Fruit fly (Drosophila melanogaster) whole organism, embryonic: Measurements from ENCODE around the gene Prp16.

ENCODE experiments used
- B-H1 ChIP-seq: fragments of 200-800 bp; sonication (Bioruptor generic); IDR thresholded peaks from 3 replicates; pipeline ENCODE4 v1.3.6; 2022; ENCODE audit warnings: missing biosample characterization, missing genetic modification characterization
- B-H2 ChIP-seq: fragments of 200-800 bp; sonication (Bioruptor generic); optimal IDR thresholded peaks from 2 replicates; lab custom pipeline; 2018; ENCODE audit warnings: missing biosample characterization, mild to moderate bottlenecking, missing genetic modification characterization
- Bteb2 ChIP-seq: fragments of 200-800 bp; sonication (Bioruptor generic); optimal IDR thresholded peaks from 2 replicates; lab custom pipeline; 2016; ENCODE audit warnings: missing biosample characterization, missing genetic modification characterization
- CG10147 ChIP-seq: fragments of 200-800 bp; sonication (Bioruptor generic); optimal IDR thresholded peaks from 2 replicates; lab custom pipeline; 2019; ENCODE audit warnings: missing biosample characterization, mild to moderate bottlenecking, missing genetic modification characterization, moderate library complexity
- CG10654 ChIP-seq: fragments of 200-800 bp; sonication (Bioruptor generic); optimal IDR thresholded peaks from 2 replicates; lab custom pipeline; 2016; ENCODE audit warnings: missing biosample characterization, missing genetic modification characterization
- CG12391 ChIP-seq: fragments of 200-800 bp; sonication (Bioruptor generic); optimal IDR thresholded peaks from 3 replicates; lab custom pipeline; 2018; ENCODE audit warnings: missing biosample characterization, mild to moderate bottlenecking, missing genetic modification characterization, moderate library complexity
- CG13624 ChIP-seq: fragments of 200-800 bp; sonication (Bioruptor generic); optimal IDR thresholded peaks from 2 replicates; lab custom pipeline; 2016; ENCODE audit warnings: missing biosample characterization, missing genetic modification characterization
- CG14667 ChIP-seq: fragments of 200-800 bp; sonication (Bioruptor generic); IDR thresholded peaks from 2 replicates; pipeline ENCODE4 v1.3.6; 2022; ENCODE audit warnings: missing biosample characterization, missing genetic modification characterization
- CG17359 ChIP-seq: fragments of 200-800 bp; sonication (Bioruptor generic); optimal IDR thresholded peaks from 3 replicates; lab custom pipeline; 2018; ENCODE audit warnings: missing biosample characterization, mild to moderate bottlenecking, missing genetic modification characterization, moderate library complexity
- CG1792 ChIP-seq: fragments of 200-800 bp; sonication (Bioruptor generic); optimal IDR thresholded peaks from 2 replicates; lab custom pipeline; 2016; ENCODE audit warnings: missing biosample characterization, missing genetic modification characterization
- CG18262 ChIP-seq: fragments of 200-800 bp; optimal IDR thresholded peaks from 3 replicates; lab custom pipeline; 2019; ENCODE audit warnings: missing biosample characterization, mild to moderate bottlenecking, missing genetic modification characterization, moderate library complexity
- CG1832 ChIP-seq: fragments of 200-800 bp; sonication (Bioruptor generic); optimal IDR thresholded peaks from 2 replicates; lab custom pipeline; 2017; ENCODE audit warnings: missing biosample characterization, mild to moderate bottlenecking, missing genetic modification characterization, inconsistent platforms
- CG18476 ChIP-seq: fragments of 200-800 bp; sonication (Bioruptor generic); optimal IDR thresholded peaks from 2 replicates; lab custom pipeline; 2016; ENCODE audit warnings: missing biosample characterization, mild to moderate bottlenecking, missing genetic modification characterization
- CG31224 ChIP-seq: fragments of 200-800 bp; sonication (Bioruptor generic); IDR thresholded peaks from 2 replicates; pipeline ENCODE4 v1.3.6; 2022; ENCODE audit warnings: missing biosample characterization, missing genetic modification characterization
- CG3281 ChIP-seq: fragments of 200-800 bp; sonication (Bioruptor generic); optimal IDR thresholded peaks from 3 replicates; lab custom pipeline; 2017; ENCODE audit warnings: missing biosample characterization, mild to moderate bottlenecking, missing genetic modification characterization
- CG34376 ChIP-seq: fragments of 200-800 bp; sonication (Bioruptor generic); optimal IDR thresholded peaks from 2 replicates; lab custom pipeline; 2018; ENCODE audit warnings: missing biosample characterization, mild to moderate bottlenecking, missing genetic modification characterization
- CG3847 ChIP-seq: fragments of 200-800 bp; sonication (Bioruptor generic); IDR thresholded peaks from 2 replicates; pipeline ENCODE4 v1.3.6; 2022; ENCODE audit warnings: missing biosample characterization, missing genetic modification characterization
- CG4424 ChIP-seq: fragments of 200-800 bp; sonication (Bioruptor generic); optimal IDR thresholded peaks from 3 replicates; lab custom pipeline; 2016; ENCODE audit warnings: missing biosample characterization, missing genetic modification characterization
- CG6272 ChIP-seq: fragments of 200-800 bp; sonication (Bioruptor generic); IDR thresholded peaks from 2 replicates; pipeline ENCODE4 v1.3.6; 2022; ENCODE audit warnings: missing biosample characterization, missing genetic modification characterization
- CG7556 ChIP-seq: fragments of 200-800 bp; sonication (Bioruptor generic); optimal IDR thresholded peaks from 2 replicates; lab custom pipeline; 2017; ENCODE audit warnings: missing biosample characterization, mild to moderate bottlenecking, missing genetic modification characterization
- CG7786 ChIP-seq: fragments of 200-800 bp; sonication (Bioruptor generic); optimal IDR thresholded peaks from 2 replicates; lab custom pipeline; 2016; ENCODE audit warnings: missing biosample characterization, missing genetic modification characterization
- CG9215 ChIP-seq: fragments of 200-800 bp; sonication (Bioruptor generic); IDR thresholded peaks from 2 replicates; pipeline ENCODE4 v1.3.6; 2022; ENCODE audit warnings: missing biosample characterization, missing genetic modification characterization
- CG9609 ChIP-seq: fragments of 200-800 bp; sonication (Bioruptor generic); optimal IDR thresholded peaks from 3 replicates; lab custom pipeline; 2016; ENCODE audit warnings: missing biosample characterization, missing genetic modification characterization
- CoRest ChIP-seq: fragments of 200-800 bp; sonication (Bioruptor generic); optimal IDR thresholded peaks from 3 replicates; lab custom pipeline; 2018; ENCODE audit warnings: missing biosample characterization, mild to moderate bottlenecking, missing genetic modification characterization, moderate library complexity
- Deaf1 ChIP-seq: fragments of 200-800 bp; optimal IDR thresholded peaks from 3 replicates; lab custom pipeline; 2019; ENCODE audit warnings: missing biosample characterization, mild to moderate bottlenecking, missing genetic modification characterization, moderate library complexity
- Hand ChIP-seq: fragments of 200-800 bp; sonication (Bioruptor generic); optimal IDR thresholded peaks from 2 replicates; lab custom pipeline; 2017; ENCODE audit warnings: mild to moderate bottlenecking, missing biosample characterization, missing genetic modification reagents, missing genetic modification characterization
- Hmx ChIP-seq: fragments of 200-800 bp; sonication (Bioruptor generic); optimal IDR thresholded peaks from 2 replicates; lab custom pipeline; 2016; ENCODE audit warnings: missing biosample characterization, missing genetic modification characterization
- Lim3 ChIP-seq: fragments of 200-800 bp; sonication (Bioruptor generic); IDR thresholded peaks from 2 replicates; pipeline ENCODE4 v1.3.6; 2022; ENCODE audit warnings: missing biosample characterization, missing genetic modification characterization
- Nf-YA ChIP-seq: fragments of 200-800 bp; sonication (Bioruptor generic); IDR thresholded peaks from 2 replicates; pipeline ENCODE4 v1.3.6; 2022; ENCODE audit warnings: missing biosample characterization, missing genetic modification characterization
- Oaz ChIP-seq: fragments of 200-800 bp; sonication (Bioruptor generic); IDR thresholded peaks from 2 replicates; pipeline ENCODE4 v1.3.6; 2022; ENCODE audit warnings: missing biosample characterization, missing genetic modification characterization
- PHDP ChIP-seq: fragments of 200-800 bp; sonication (Bioruptor generic); optimal IDR thresholded peaks from 3 replicates; lab custom pipeline; 2018; ENCODE audit warnings: missing biosample characterization, mild to moderate bottlenecking, missing genetic modification characterization, moderate library complexity
- Ptx1 ChIP-seq: fragments of 200-800 bp; sonication (Bioruptor generic); IDR thresholded peaks from 2 replicates; pipeline ENCODE4 v1.3.6; 2022; ENCODE audit warnings: missing biosample characterization, missing genetic modification characterization
- Sox100B ChIP-seq: fragments of 200-800 bp; sonication (Bioruptor generic); optimal IDR thresholded peaks from 3 replicates; lab custom pipeline; 2018; ENCODE audit warnings: missing biosample characterization, mild to moderate bottlenecking, missing genetic modification characterization
- YL-1 ChIP-seq: fragments of 200-800 bp; sonication (Bioruptor generic); optimal IDR thresholded peaks from 3 replicates; lab custom pipeline; 2017; ENCODE audit warnings: missing biosample characterization, mild to moderate bottlenecking, missing genetic modification characterization
- bowl ChIP-seq: fragments of 200-800 bp; sonication (Bioruptor generic); IDR thresholded peaks from 2 replicates; pipeline ENCODE4 v1.3.6; 2022; ENCODE audit warnings: missing biosample characterization, missing genetic modification characterization
- bsh ChIP-seq, 2 experiments: fragments of 200-800 bp; sonication (Bioruptor generic); optimal IDR thresholded peaks; 2 replicates each; lab custom pipeline; 2017 to 2018; ENCODE audit warnings: mild to moderate bottlenecking in 2 of 2, missing biosample characterization in 2 of 2, missing genetic modification characterization in 2 of 2, moderate library complexity in 1 of 2
- ci ChIP-seq: fragments of 200-800 bp; sonication (Bioruptor generic); IDR thresholded peaks from 3 replicates; pipeline ENCODE4 v1.3.6; 2022; ENCODE audit warnings: missing biosample characterization, missing genetic modification characterization
- crc ChIP-seq: fragments of 200-800 bp; sonication (Bioruptor generic); optimal IDR thresholded peaks from 2 replicates; lab custom pipeline; 2016; ENCODE audit warnings: missing biosample characterization, missing genetic modification characterization
- crol ChIP-seq: fragments of 200-800 bp; sonication (Bioruptor generic); IDR thresholded peaks from 2 replicates; pipeline ENCODE4 v1.3.6; 2022; ENCODE audit warnings: missing biosample characterization, missing genetic modification characterization
- fd3F ChIP-seq: fragments of 200-800 bp; sonication (Bioruptor generic); optimal IDR thresholded peaks from 2 replicates; lab custom pipeline; 2018; ENCODE audit warnings: missing biosample characterization, mild to moderate bottlenecking, missing genetic modification characterization, moderate library complexity
- nmo ChIP-seq: fragments of 200-800 bp; sonication (Bioruptor generic); optimal IDR thresholded peaks from 2 replicates; lab custom pipeline; 2018; ENCODE audit warnings: missing biosample characterization, mild to moderate bottlenecking, missing genetic modification characterization, moderate library complexity
- pan ChIP-seq, 4 experiments: fragments of >200 bp in 3 of 4; fragments of 200-800 bp in 1 of 4; sonication (Bioruptor generic) in 1 of 4; optimal IDR thresholded peaks in 3 of 4; IDR thresholded peaks in 1 of 4; 2 replicates each; pipeline versions ENCODE4 v1.3.6 to Lab custom; 2017 to 2022; ENCODE audit warnings: missing biosample characterization in 2 of 4, missing genetic modification characterization in 2 of 4, mixed read lengths in 1 of 4
- pzg ChIP-seq: fragments of 200-800 bp; sonication (Bioruptor generic); optimal IDR thresholded peaks from 3 replicates; lab custom pipeline; 2018; ENCODE audit warnings: missing biosample characterization, mild to moderate bottlenecking, missing genetic modification characterization, moderate library complexity
- sd ChIP-seq: fragments of 200-800 bp; sonication (Bioruptor generic); optimal IDR thresholded peaks from 3 replicates; lab custom pipeline; 2018; ENCODE audit warnings: missing biosample characterization, mild to moderate bottlenecking, missing genetic modification characterization, moderate library complexity
- shn ChIP-seq: fragments of 200-800 bp; sonication (Bioruptor generic); optimal IDR thresholded peaks from 3 replicates; lab custom pipeline; 2016; ENCODE audit warnings: missing biosample characterization, missing genetic modification characterization
- sug ChIP-seq: fragments of 200-800 bp; optimal IDR thresholded peaks from 2 replicates; lab custom pipeline; 2019; ENCODE audit warnings: missing biosample characterization, mild to moderate bottlenecking, missing genetic modification characterization, moderate library complexity
- tll ChIP-seq, 2 experiments: fragments of 200-800 bp in 1 of 2; fragments of >200 bp in 1 of 2; sonication (Bioruptor generic) in 1 of 2; optimal IDR thresholded peaks; 2 replicates each; lab custom pipeline; 2017 to 2019; ENCODE audit warnings: missing biosample characterization in 2 of 2, missing genetic modification characterization in 2 of 2, mild to moderate bottlenecking in 1 of 2, moderate library complexity in 1 of 2
- unpg ChIP-seq: fragments of 200-800 bp; sonication (Bioruptor generic); optimal IDR thresholded peaks from 3 replicates; lab custom pipeline; 2018; ENCODE audit warnings: missing biosample characterization, mild to moderate bottlenecking, missing genetic modification characterization, moderate library complexity

Gene Prp16

dm6 chrX:14214505-14215449, 13.6 kb downstream of the Prp16 start (continued):
- TF ChIP-seq CG3281 = peak; percentile 80
- TF ChIP-seq CG34376 (GFP tag; lab: Kevin White, UChicago) = no peak
- no peak for TF ChIP-seq pzg (GFP tag; lab: Kevin White, UChicago)
- no peak for TF ChIP-seq pan (optimal IDR thresholded peaks at IDR 0.05; lab: Kevin White, UChicago)
- peak in 1 of 2 experiments; percentile 42 for TF ChIP-seq pan (GFP tag; optimal IDR thresholded peaks at IDR 0.05 in 1 of 2, IDR thresholded peaks at IDR 0.05 in 1 of 2)
- peak; percentile 49 for TF ChIP-seq nmo
- TF ChIP-seq YL-1 = no peak
- peak; percentile 2 for TF ChIP-seq CG17359 (tag; lab: Kevin White, UChicago)
- TF ChIP-seq CG7786 (GFP tag; lab: Kevin White, UChicago) = no peak
- TF ChIP-seq CG10147 (GFP tag; lab: Kevin White, UChicago) = peak; percentile 75
- TF ChIP-seq crol (GFP tag; lab: Robert Waterston, UW) = peak; percentile 73
- no peak for TF ChIP-seq bowl
- TF ChIP-seq sug (tag; lab: Kevin White, UChicago) = peak; percentile 22
- TF ChIP-seq fd3F (GFP tag; lab: Kevin White, UChicago) = peak; percentile 52
- TF ChIP-seq CG12391 (tag; lab: Kevin White, UChicago) = peak; percentile 28
- TF ChIP-seq PHDP (tag; lab: Kevin White, UChicago) = peak; percentile 67
- TF ChIP-seq CG1832 = no peak
- no peak for TF ChIP-seq Hmx (GFP tag; lab: Kevin White, UChicago)
- no peak for TF ChIP-seq Bteb2 (GFP tag; lab: Kevin White, UChicago)
- peak; percentile 46 to 74 for TF ChIP-seq bsh (GFP tag; optimal IDR thresholded peaks at IDR 0.05; lab: Kevin White, UChicago)
- no peak for TF ChIP-seq CG18476 (GFP tag; lab: Kevin White, UChicago)
- no peak for TF ChIP-seq CG9609 (GFP tag; lab: Kevin White, UChicago)
- peak; percentile 27 for TF ChIP-seq CG4424
- peak; percentile 17 for TF ChIP-seq CG7556 (GFP tag; lab: Kevin White, UChicago)
- no peak for TF ChIP-seq shn
- TF ChIP-seq CG6272 (GFP tag; lab: Robert Waterston, UW) = no peak
- TF ChIP-seq CG13624 (GFP tag; lab: Kevin White, UChicago) = peak; percentile 5
- TF ChIP-seq CG14667 = no peak
- TF ChIP-seq Sox100B (GFP tag; lab: Kevin White, UChicago) = peak; percentile 35
- no peak for TF ChIP-seq CG10654 (GFP tag; lab: Kevin White, UChicago)
- TF ChIP-seq CG3847 (GFP tag; lab: Robert Waterston, UW) = peak; percentile 48
- TF ChIP-seq Nf-YA (GFP tag; lab: Robert Waterston, UW) = no peak
- no peak for TF ChIP-seq Oaz (GFP tag; lab: Robert Waterston, UW)
- no peak for TF ChIP-seq Lim3 (GFP tag; lab: Robert Waterston, UW)
- TF ChIP-seq CG9215 = peak; percentile 24; the same call in 1 of the 2 replicates
- peak; percentile 34 for TF ChIP-seq CG18262 (tag; lab: Kevin White, UChicago)
- TF ChIP-seq crc = no peak
- peak; percentile 48; the same call in 1 of the 2 replicates for TF ChIP-seq Ptx1 (GFP tag; lab: Robert Waterston, UW)
- TF ChIP-seq B-H1 = peak; percentile 11; the same call in 1 of the 3 replicates
- peak; percentile 61 for TF ChIP-seq unpg (GFP tag; lab: Kevin White, UChicago)
- no peak for TF ChIP-seq B-H2
- TF ChIP-seq CoRest (tag; lab: Kevin White, UChicago) = peak; percentile 48
- TF ChIP-seq ci (GFP tag; lab: Robert Waterston, UW) = peak; percentile 28; the same call in 1 of the 3 replicates
- TF ChIP-seq Hand (GFP tag; lab: Kevin White, UChicago) = peak; percentile 47
- 0 out of 2 replicates have a peak, but pooled peaks have one; percentile 23 for TF ChIP-seq CG31224 (GFP tag; lab: Robert Waterston, UW)
- no peak for TF ChIP-seq CG1792 (GFP tag; lab: Kevin White, UChicago)
- peak; percentile 31 for TF ChIP-seq Deaf1 (tag; lab: Kevin White, UChicago)
- no peak for TF ChIP-seq tll (GFP tag; optimal IDR thresholded peaks at IDR 0.05; lab: Kevin White, UChicago)
- TF ChIP-seq sd (tag; lab: Kevin White, UChicago) = no peak
